Fruit fly (Drosophila melanogaster) whole organism, embryonic: ENCODE results near the gene RAF2.

Source experiments
- Asciz ChIP-seq: fragments of 200-800 bp; sonication (Bioruptor generic); optimal IDR thresholded peaks from 2 replicates; lab custom pipeline; 2017; ENCODE audit warnings: missing biosample characterization, mild to moderate bottlenecking, missing genetic modification characterization, missing genetic modification reagents
- Atf6 ChIP-seq: fragments of 200-800 bp; sonication (Bioruptor generic); IDR thresholded peaks from 2 replicates; pipeline ENCODE4 v1.3.6; 2022; ENCODE audit warnings: missing biosample characterization, missing genetic modification characterization
- Awh ChIP-seq: fragments of 200-800 bp; sonication (Bioruptor generic); IDR thresholded peaks from 2 replicates; pipeline ENCODE4, ENCODE4 v1.3.6; 2022; ENCODE audit warnings: missing biosample characterization, missing genetic modification characterization
- BEAF-32 ChIP-seq: fragments of 200-800 bp; sonication (Bioruptor generic); optimal IDR thresholded peaks from 3 replicates; lab custom pipeline; 2017; ENCODE audit warnings: missing biosample characterization, missing genetic modification characterization, mild to moderate bottlenecking, moderate library complexity, missing genetic modification reagents
- BtbVII ChIP-seq: fragments of 200-800 bp; sonication (Bioruptor generic); optimal IDR thresholded peaks from 3 replicates; lab custom pipeline; 2017; ENCODE audit warnings: missing biosample characterization, mild to moderate bottlenecking, missing genetic modification characterization
- Bteb2 ChIP-seq: fragments of 200-800 bp; sonication (Bioruptor generic); optimal IDR thresholded peaks from 2 replicates; lab custom pipeline; 2016; ENCODE audit warnings: missing biosample characterization, missing genetic modification characterization
- CG10209 ChIP-seq: fragments of 200-800 bp; sonication (Bioruptor generic); optimal IDR thresholded peaks from 3 replicates; lab custom pipeline; 2017; ENCODE audit warnings: missing biosample characterization, mild to moderate bottlenecking, missing genetic modification characterization, missing genetic modification reagents
- CG10267 ChIP-seq: fragments of 200-800 bp; sonication (Bioruptor generic); optimal IDR thresholded peaks from 2 replicates; lab custom pipeline; 2018; ENCODE audit warnings: missing biosample characterization, mild to moderate bottlenecking, missing genetic modification characterization, moderate library complexity
- CG11696 ChIP-seq: fragments of 200-800 bp; sonication (Bioruptor generic); IDR thresholded peaks from 2 replicates; pipeline ENCODE4 v1.3.6; 2022; ENCODE audit warnings: missing biosample characterization, missing genetic modification characterization
- CG1233 ChIP-seq: fragments of 200-800 bp; sonication (Bioruptor generic); optimal IDR thresholded peaks from 4 replicates; lab custom pipeline; 2018; ENCODE audit warnings: missing biosample characterization, mild to moderate bottlenecking, missing genetic modification characterization
- CG13775 ChIP-seq: fragments of 200-800 bp; sonication (Bioruptor generic); optimal IDR thresholded peaks from 3 replicates; lab custom pipeline; 2017; ENCODE audit warnings: missing biosample characterization, mild to moderate bottlenecking, missing genetic modification characterization
- CG14441 ChIP-seq: fragments of 200-800 bp; sonication (Bioruptor generic); IDR thresholded peaks from 2 replicates; pipeline ENCODE4 v1.3.6; 2022; ENCODE audit warnings: missing biosample characterization, missing genetic modification characterization
- CG14667 ChIP-seq: fragments of 200-800 bp; sonication (Bioruptor generic); IDR thresholded peaks from 2 replicates; pipeline ENCODE4 v1.3.6; 2022; ENCODE audit warnings: missing biosample characterization, missing genetic modification characterization
- CG15601 ChIP-seq: fragments of 200-800 bp; sonication (Bioruptor generic); optimal IDR thresholded peaks from 3 replicates; lab custom pipeline; 2019; ENCODE audit warnings: missing biosample characterization, mild to moderate bottlenecking, missing genetic modification characterization, moderate library complexity
- CG1647 ChIP-seq: fragments of 200-800 bp; sonication (Bioruptor generic); optimal IDR thresholded peaks from 3 replicates; lab custom pipeline; 2016; ENCODE audit warnings: missing biosample characterization, missing genetic modification characterization
- CG2889 ChIP-seq: fragments of 200-800 bp; sonication (Bioruptor generic); IDR thresholded peaks from 3 replicates; pipeline ENCODE4 v1.3.6; 2022; ENCODE audit warnings: missing biosample characterization, missing genetic modification characterization
- CG31441 ChIP-seq: fragments of 200-800 bp; sonication (Bioruptor generic); IDR thresholded peaks from 2 replicates; pipeline ENCODE4 v1.3.6; 2022; ENCODE audit warnings: missing biosample characterization, missing genetic modification characterization
- CG3407 ChIP-seq: fragments of 200-800 bp; sonication (Bioruptor generic); optimal IDR thresholded peaks from 2 replicates; lab custom pipeline; 2018; ENCODE audit warnings: missing biosample characterization, mild to moderate bottlenecking, missing genetic modification characterization
- CG34422 ChIP-seq: fragments of 200-800 bp; sonication (Bioruptor generic); IDR thresholded peaks from 3 replicates; pipeline ENCODE4 v1.3.6; 2022; ENCODE audit warnings: missing biosample characterization, missing genetic modification characterization
- CG42726 ChIP-seq: fragments of 200-800 bp; sonication (Bioruptor generic); IDR thresholded peaks from 2 replicates; pipeline ENCODE4 v1.3.6; 2022; ENCODE audit warnings: missing biosample characterization, missing genetic modification characterization; ENCODE audit not compliant: partially characterized antibody
- CG4282 ChIP-seq: fragments of 200-800 bp; sonication (Bioruptor generic); optimal IDR thresholded peaks from 2 replicates; lab custom pipeline; 2016; ENCODE audit warnings: missing biosample characterization, missing genetic modification characterization
- CG5245 ChIP-seq: fragments of 200-800 bp; sonication (Bioruptor generic); optimal IDR thresholded peaks from 3 replicates; lab custom pipeline; 2016; ENCODE audit warnings: missing biosample characterization, missing genetic modification characterization
- CG6683 ChIP-seq: fragments of 200-800 bp; sonication (Bioruptor generic); optimal IDR thresholded peaks from 2 replicates; lab custom pipeline; 2017; ENCODE audit warnings: missing biosample characterization, mild to moderate bottlenecking, missing genetic modification characterization, missing genetic modification reagents
- CG7839 ChIP-seq: fragments of 200-800 bp; sonication (Bioruptor generic); optimal IDR thresholded peaks from 3 replicates; lab custom pipeline; 2018; ENCODE audit warnings: missing biosample characterization, mild to moderate bottlenecking, missing genetic modification characterization, moderate library complexity
- CHES-1-like ChIP-seq: fragments of 200-800 bp; sonication (Bioruptor generic); optimal IDR thresholded peaks from 2 replicates; lab custom pipeline; 2016; ENCODE audit warnings: missing biosample characterization, missing genetic modification characterization
- CkIIα-i1 ChIP-seq: fragments of 200-800 bp; sonication (Bioruptor generic); IDR thresholded peaks from 2 replicates; pipeline ENCODE4 v1.3.6; 2022; ENCODE audit warnings: missing biosample characterization, missing genetic modification characterization
- ERR ChIP-seq: fragments of 200-800 bp; sonication (Bioruptor generic); optimal IDR thresholded peaks from 2 replicates; lab custom pipeline; 2016; ENCODE audit warnings: missing biosample characterization, missing genetic modification characterization
- Optix ChIP-seq: fragments of 200-800 bp; sonication (Bioruptor generic); IDR thresholded peaks from 3 replicates; pipeline ENCODE4 v1.3.6; 2022; ENCODE audit warnings: missing biosample characterization, missing genetic modification characterization
- PHDP ChIP-seq: fragments of 200-800 bp; sonication (Bioruptor generic); optimal IDR thresholded peaks from 3 replicates; lab custom pipeline; 2018; ENCODE audit warnings: missing biosample characterization, mild to moderate bottlenecking, missing genetic modification characterization, moderate library complexity
- Spps ChIP-seq: fragments of 200-800 bp; sonication (Bioruptor generic); optimal IDR thresholded peaks from 2 replicates; lab custom pipeline; 2018; ENCODE audit warnings: missing biosample characterization, mild to moderate bottlenecking, missing genetic modification characterization
- Trl ChIP-seq, 3 experiments: fragments of >200 bp in 2 of 3; fragments of 200-800 bp in 1 of 3; sonication (Bioruptor generic) in 1 of 3; optimal IDR thresholded peaks; 2 replicates in 1 of 3; 3 replicates in 2 of 3; lab custom pipeline; 2016 to 2017; ENCODE audit warnings: missing biosample characterization in 1 of 3, missing genetic modification characterization in 1 of 3
- ato ChIP-seq: fragments of 200-800 bp; sonication (Bioruptor generic); IDR thresholded peaks from 2 replicates; pipeline ENCODE4 v1.3.6; 2022; ENCODE audit warnings: missing biosample characterization, missing genetic modification characterization; ENCODE audit not compliant: partially characterized antibody
- bcd ChIP-seq: fragments of 200-800 bp; sonication (Bioruptor generic); optimal IDR thresholded peaks from 2 replicates; lab custom pipeline; 2017; ENCODE audit warnings: missing biosample characterization, mild to moderate bottlenecking, missing genetic modification characterization
- bowl ChIP-seq: fragments of 200-800 bp; sonication (Bioruptor generic); IDR thresholded peaks from 2 replicates; pipeline ENCODE4 v1.3.6; 2022; ENCODE audit warnings: missing biosample characterization, missing genetic modification characterization
- bsh ChIP-seq, 2 experiments: fragments of 200-800 bp; sonication (Bioruptor generic); optimal IDR thresholded peaks; 2 replicates each; lab custom pipeline; 2017 to 2018; ENCODE audit warnings: mild to moderate bottlenecking in 2 of 2, missing biosample characterization in 2 of 2, missing genetic modification characterization in 2 of 2, moderate library complexity in 1 of 2
- cg ChIP-seq: fragments of 200-800 bp; sonication (Bioruptor generic); optimal IDR thresholded peaks from 3 replicates; lab custom pipeline; 2019; ENCODE audit warnings: missing biosample characterization, mild to moderate bottlenecking, missing genetic modification characterization, moderate library complexity
- chif ChIP-seq, 2 experiments: fragments of 200-800 bp; sonication (Bioruptor generic); optimal IDR thresholded peaks; 3 replicates each; lab custom pipeline; 2016; ENCODE audit warnings: missing biosample characterization in 2 of 2, missing genetic modification characterization in 2 of 2
- chinmo ChIP-seq: fragments of 200-800 bp; sonication (Bioruptor generic); IDR thresholded peaks from 4 replicates; pipeline ENCODE4 v1.3.6; 2022; ENCODE audit warnings: missing biosample characterization, missing genetic modification characterization; ENCODE audit not compliant: partially characterized antibody
- chm ChIP-seq: fragments of 200-800 bp; sonication (Bioruptor generic); IDR thresholded peaks from 2 replicates; pipeline ENCODE4 v1.3.6; 2022; ENCODE audit warnings: missing biosample characterization, missing genetic modification characterization
- ems ChIP-seq: fragments of 200-800 bp; sonication (Bioruptor generic); optimal IDR thresholded peaks from 3 replicates; lab custom pipeline; 2016; ENCODE audit warnings: missing biosample characterization, missing genetic modification characterization
- insv ChIP-seq, 2 experiments: fragments of 200-800 bp; sonication (Bioruptor generic); optimal IDR thresholded peaks; 3 replicates each; lab custom pipeline; 2016 to 2018; ENCODE audit warnings: missing biosample characterization in 2 of 2, missing genetic modification characterization in 2 of 2
- lmd ChIP-seq: fragments of 200-800 bp; sonication (Bioruptor generic); IDR thresholded peaks from 2 replicates; pipeline ENCODE4 v1.3.6; 2022; ENCODE audit warnings: missing biosample characterization, missing genetic modification characterization
- nom ChIP-seq: fragments of 200-800 bp; sonication (Bioruptor generic); optimal IDR thresholded peaks from 2 replicates; lab custom pipeline; 2017; ENCODE audit warnings: missing biosample characterization, missing genetic modification characterization, mild to moderate bottlenecking, moderate library complexity, missing genetic modification reagents
- peb ChIP-seq: fragments of 200-800 bp; sonication (Bioruptor generic); IDR thresholded peaks from 2 replicates; pipeline ENCODE4 v1.3.6; 2022; ENCODE audit warnings: missing biosample characterization, missing genetic modification characterization
- pum ChIP-seq: fragments of 200-800 bp; sonication (Bioruptor generic); optimal IDR thresholded peaks from 2 replicates; lab custom pipeline; 2016; ENCODE audit warnings: missing biosample characterization, missing genetic modification characterization
- row ChIP-seq: fragments of 200-800 bp; sonication (Bioruptor generic); IDR thresholded peaks from 3 replicates; pipeline ENCODE4 v1.3.6; 2022; ENCODE audit warnings: missing biosample characterization, missing genetic modification characterization
- sim ChIP-seq: fragments of 200-800 bp; sonication (Bioruptor generic); IDR thresholded peaks from 2 replicates; pipeline ENCODE4 v1.3.6; 2022; ENCODE audit warnings: missing biosample characterization, missing genetic modification characterization
- so ChIP-seq: fragments of 200-800 bp; sonication (Bioruptor generic); IDR thresholded peaks from 3 replicates; pipeline ENCODE4 v1.3.6; 2022; ENCODE audit warnings: missing biosample characterization, missing genetic modification characterization
- ttk ChIP-seq: fragments of 200-800 bp; sonication (Bioruptor generic); IDR thresholded peaks from 2 replicates; pipeline ENCODE4 v2.1.2; 2022; ENCODE audit warnings: missing biosample characterization, missing genetic modification characterization
- zfh2 ChIP-seq: fragments of 200-800 bp; sonication (Bioruptor generic); optimal IDR thresholded peaks from 2 replicates; lab custom pipeline; 2016; ENCODE audit warnings: missing biosample characterization, missing genetic modification characterization

The RAF2 gene

dm6 chr3L:16411566-16411965 is 25.4 kb downstream of the RAF2 start, which contains the start of gene fax (continued):
- TF ChIP-seq ERR = no peak
- TF ChIP-seq PHDP = peak; percentile 43
- peak in 1 of 2 experiments; percentile 5 for TF ChIP-seq chif (GFP tag; optimal IDR thresholded peaks at IDR 0.05; lab: Kevin White, UChicago)
- no peak for TF ChIP-seq Bteb2
- TF ChIP-seq CG6683 (GFP tag; lab: Kevin White, UChicago) = no peak
- no peak for TF ChIP-seq CkIIα-i1 (GFP tag; lab: Robert Waterston, UW)
- peak; percentile 30 for TF ChIP-seq CG15601 (tag; lab: Kevin White, UChicago)
- no peak for TF ChIP-seq CG13775 (GFP tag; lab: Kevin White, UChicago)
- peak; percentile 57; the same call in 1 of the 3 replicates for TF ChIP-seq so (GFP tag; lab: Robert Waterston, UW)
- 0 out of 2 replicates have a peak, but pooled peaks have one; percentile 30 for TF ChIP-seq sim (GFP tag; lab: Robert Waterston, UW)
- no peak for TF ChIP-seq CG2889 (GFP tag; lab: Robert Waterston, UW)
- TF ChIP-seq BtbVII (GFP tag; lab: Kevin White, UChicago) = no peak
- TF ChIP-seq Awh (GFP tag; lab: Robert Waterston, UW) = no peak
- peak; percentile 88 for TF ChIP-seq nom (GFP tag; lab: Kevin White, UChicago)
- TF ChIP-seq ems (GFP tag; lab: Kevin White, UChicago) = no peak
- TF ChIP-seq row (GFP tag; lab: Robert Waterston, UW) = peak; percentile 46; the same call in 1 of the 3 replicates
- TF ChIP-seq Asciz = peak; percentile 17
- TF ChIP-seq chm = peak; percentile 78
- TF ChIP-seq CG7839 (tag; lab: Kevin White, UChicago) = no peak
- peak in 1 of 2 experiments; percentile 66 for TF ChIP-seq bsh (GFP tag; optimal IDR thresholded peaks at IDR 0.05; lab: Kevin White, UChicago)
- no peak for TF ChIP-seq CG14667
- no peak for TF ChIP-seq ttk (GFP tag; lab: Robert Waterston, UW)
- peak; percentile 66; the same call in 1 of the 3 replicates for TF ChIP-seq CG34422 (GFP tag; lab: Robert Waterston, UW)
- TF ChIP-seq CG3407 (GFP tag; lab: Kevin White, UChicago) = no peak
- no peak for TF ChIP-seq CG1647
- peak; percentile 96 for TF ChIP-seq chinmo (GFP tag; lab: Robert Waterston, UW)
- TF ChIP-seq Optix = no peak
- no peak for TF ChIP-seq BEAF-32 (GFP tag; lab: Kevin White, UChicago)
- no peak; the same call in 1 of the 2 replicates for TF ChIP-seq CG31441
- peak; percentile 79 for TF ChIP-seq cg (GFP tag; lab: Kevin White, UChicago)
- no peak for TF ChIP-seq CG14441 (GFP tag; lab: Robert Waterston, UW)
- peak; percentile 83 to 84 for TF ChIP-seq Trl (optimal IDR thresholded peaks at IDR 0.05; lab: Kevin White, UChicago)
- TF ChIP-seq Trl (GFP tag; optimal IDR thresholded peaks at IDR 0.05; lab: Kevin White, UChicago) = peak; percentile 17
- no peak for TF ChIP-seq Spps (tag; lab: Kevin White, UChicago)
- TF ChIP-seq CG10267 = peak; percentile 50
- no peak for TF ChIP-seq zfh2 (GFP tag; lab: Kevin White, UChicago)
- no peak for TF ChIP-seq CHES-1-like (GFP tag; lab: Kevin White, UChicago)
- TF ChIP-seq pum (GFP tag; lab: Kevin White, UChicago) = no peak
- peak; percentile 14 for TF ChIP-seq CG4282
- no peak for TF ChIP-seq Atf6 (GFP tag; lab: Robert Waterston, UW)
- peak; percentile 8; the same call in 1 of the 2 replicates for TF ChIP-seq CG11696 (GFP tag; lab: Robert Waterston, UW)
- TF ChIP-seq ato = peak; percentile 38; the same call in 1 of the 2 replicates
- TF ChIP-seq CG1233 (GFP tag; lab: Kevin White, UChicago) = peak; percentile 0
- TF ChIP-seq insv (GFP tag; optimal IDR thresholded peaks at IDR 0.05; lab: Kevin White, UChicago) = peak in 1 of 2 experiments; percentile 53
- TF ChIP-seq CG10209 (GFP tag; lab: Kevin White, UChicago) = no peak
- peak; percentile 85 for TF ChIP-seq CG42726
- no peak for TF ChIP-seq bcd (GFP tag; lab: Kevin White, UChicago)
- TF ChIP-seq lmd = no peak
- no peak for TF ChIP-seq bowl (GFP tag; lab: Robert Waterston, UW)
- TF ChIP-seq peb = peak; percentile 32; the same call in 1 of the 2 replicates
- no peak for TF ChIP-seq CG5245 (GFP tag; lab: Kevin White, UChicago)
